Fruit fly (Drosophila melanogaster) whole organism, larva: ENCODE results near the gene CG31103.
A peak's percentile ranks its signal among the peaks of the same experiment; 100 is the strongest.

Experiments used
- noc ChIP-seq: fragments of 200-800 bp; sonication (Bioruptor generic); optimal IDR thresholded peaks from 3 replicates; lab custom pipeline; 2019; ENCODE audit warnings: missing biosample characterization, mild to moderate bottlenecking, missing genetic modification characterization, moderate library complexity

Gene CG31103

DNA sequence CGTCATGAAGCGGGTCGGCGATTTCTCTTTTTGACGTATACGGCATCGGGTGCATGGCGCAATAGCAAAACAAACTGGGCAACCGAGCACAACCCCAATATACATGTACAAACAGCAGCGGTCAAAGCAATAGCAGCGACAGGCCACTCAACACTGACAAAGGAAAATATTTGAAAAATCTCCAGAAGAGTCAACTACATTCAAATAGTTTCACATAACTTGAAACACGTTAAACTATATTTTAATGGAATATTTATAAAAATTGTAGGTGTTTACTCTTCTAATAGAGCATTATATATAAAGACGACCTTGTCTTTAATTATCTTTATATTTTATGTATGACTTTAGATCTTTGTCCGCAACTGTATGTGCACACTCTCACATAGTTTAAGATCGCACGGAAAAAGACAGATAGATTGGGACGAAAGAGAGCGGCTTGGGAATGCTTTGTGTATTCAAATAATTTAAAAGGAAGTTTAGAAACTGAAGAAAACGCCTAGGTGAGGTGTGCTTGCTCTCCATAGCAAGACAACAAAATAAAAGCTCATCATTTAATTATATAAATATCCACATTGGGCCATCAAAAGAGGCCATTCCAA is 11.6 kb upstream of the CG31103 start:
- peak; percentile 74 for TF ChIP-seq noc

DNA sequence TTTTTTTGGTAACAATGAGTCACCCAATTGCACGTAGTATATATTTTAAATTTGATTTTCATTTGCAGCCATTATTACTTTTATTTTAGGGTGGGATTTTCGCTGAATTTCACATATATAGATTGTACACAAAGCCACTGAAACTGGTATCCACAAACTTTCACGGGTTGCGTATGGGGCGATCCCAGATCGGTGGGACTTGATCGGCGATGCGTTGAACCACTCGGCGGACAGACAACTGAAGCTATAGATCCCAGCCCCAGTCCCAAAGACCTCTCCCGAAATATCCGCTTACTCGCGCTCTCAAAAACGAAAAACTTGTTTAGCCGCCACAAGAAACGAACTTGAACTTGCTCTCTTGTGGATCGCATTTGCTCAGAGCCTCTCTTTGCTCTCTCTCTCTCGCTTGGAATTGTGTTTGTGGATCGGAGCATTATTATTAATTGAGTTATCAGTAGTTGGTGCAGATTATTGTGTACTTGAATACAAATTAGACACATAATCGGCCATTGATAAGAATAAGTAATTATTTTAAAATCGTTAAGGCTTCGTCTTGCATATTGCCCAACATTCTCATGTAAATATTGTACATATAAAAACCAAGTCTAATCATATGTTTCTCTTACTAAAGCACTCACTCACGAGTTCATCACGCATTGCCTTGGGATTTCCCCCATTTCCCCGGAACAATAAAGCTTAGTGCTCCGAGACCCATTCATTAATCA is 10.9 kb upstream of the CG31103 start, which contains the start of gene Cad96Ca:
Cad96Ca (minus strand) TSS at position 242 of the 725 bp plus-strand sequence.
- TF ChIP-seq noc = no peak

- no peak for TF ChIP-seq noc
Observed at dm6 chr3R:25208767-25209075, 10.4 kb upstream of the CG31103 start.

DNA sequence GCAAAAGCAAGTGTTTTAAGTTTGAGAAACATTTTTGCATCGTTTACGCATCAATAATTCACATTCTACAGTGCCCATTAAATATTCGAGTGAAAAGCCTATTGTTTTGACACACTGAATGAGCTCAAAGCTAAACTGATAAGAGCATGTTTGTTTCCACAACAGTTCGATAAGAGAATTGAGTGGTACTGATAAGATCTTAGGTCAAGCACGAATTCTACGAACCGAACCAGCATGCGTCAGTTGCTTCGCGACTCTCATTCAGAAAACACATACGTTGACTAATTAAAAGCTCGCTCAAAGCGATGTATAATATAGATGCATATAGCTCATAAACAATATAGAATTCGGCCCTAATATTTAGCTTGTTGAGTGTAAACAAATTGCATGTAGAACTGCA is 9.9 kb upstream of the CG31103 start:
- no peak for TF ChIP-seq noc

DNA sequence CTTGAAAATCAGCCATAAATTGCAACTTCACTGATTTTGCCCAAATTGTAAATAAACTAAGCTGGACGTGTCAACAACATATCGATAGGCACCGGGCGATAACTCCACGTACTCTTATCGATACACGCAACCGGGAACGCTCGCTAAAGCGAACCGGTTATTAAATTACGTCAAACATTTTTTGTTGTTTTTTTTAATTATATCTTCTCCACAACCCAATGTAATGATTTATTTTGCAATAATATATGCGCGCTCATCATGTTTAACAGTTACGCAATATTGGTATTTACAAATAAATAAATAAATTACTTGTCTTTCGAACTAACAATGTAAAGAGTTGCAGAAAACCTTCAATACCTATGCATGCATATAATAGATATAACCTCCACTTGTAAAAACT is 4.0 kb upstream of the CG31103 start, which contains the start of gene Saysd1:
Saysd1 (minus strand) TSS at position 66 of the 400 bp plus-strand sequence.
- peak; percentile 64 for TF ChIP-seq noc

DNA sequence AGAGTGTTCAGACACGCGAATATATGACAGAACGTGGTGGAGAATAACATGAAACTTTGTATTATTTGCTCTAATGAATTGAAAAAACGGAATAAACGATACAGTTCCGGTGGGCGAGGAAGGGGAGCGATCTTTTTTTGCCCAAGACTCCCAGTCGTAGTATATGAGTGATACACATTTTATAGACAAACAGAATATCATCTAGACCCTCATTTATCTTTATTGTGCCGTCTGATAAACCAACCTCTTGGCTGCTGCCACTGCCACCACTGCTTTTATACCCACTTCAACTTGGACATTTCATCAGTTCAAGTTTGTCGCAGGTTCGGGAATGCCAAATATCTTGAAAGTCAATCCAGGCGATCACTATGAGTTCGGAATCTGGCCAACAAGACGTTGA is 3.1 kb upstream of the CG31103 start, which contains the start of gene CG31106:
CG31106 (plus strand) TSS at position 301 of the 400 bp plus-strand sequence.
- TF ChIP-seq noc = no peak

DNA sequence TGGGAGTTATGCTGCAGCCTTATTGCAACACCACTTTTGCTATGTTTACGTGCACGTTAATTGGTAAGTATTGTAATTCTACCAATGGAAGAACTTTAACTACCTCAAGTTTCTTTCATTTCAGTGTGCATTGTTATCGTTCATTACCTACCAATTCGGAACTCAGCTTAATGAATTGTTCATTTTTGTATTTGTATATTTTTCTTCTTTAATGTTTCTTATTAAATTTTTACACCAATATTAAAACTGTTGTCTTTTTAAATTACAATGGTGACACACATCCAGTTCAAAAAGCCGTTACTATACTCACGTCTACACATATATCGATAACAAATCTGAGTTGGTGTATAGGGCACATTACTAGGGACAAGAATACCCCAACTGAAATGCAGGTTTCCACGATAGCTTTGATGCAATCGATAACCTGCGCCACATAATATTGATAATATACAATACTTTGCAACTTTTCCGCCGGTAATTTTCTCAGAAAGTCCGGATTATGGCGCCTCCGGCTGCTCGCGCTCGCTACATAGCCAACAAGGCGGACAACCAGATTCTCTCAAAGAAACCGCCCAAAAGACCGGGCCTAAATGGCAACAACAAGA is 2.2 kb downstream of the CG31103 start, which contains the start of gene Alg9:
Alg9 (plus strand) TSS at position 387 of the 605 bp plus-strand sequence.
- TF ChIP-seq noc = no peak

- no peak for TF ChIP-seq noc
Observed at dm6 chr3R:25225483-25225882, 6.4 kb downstream of the CG31103 start.

DNA sequence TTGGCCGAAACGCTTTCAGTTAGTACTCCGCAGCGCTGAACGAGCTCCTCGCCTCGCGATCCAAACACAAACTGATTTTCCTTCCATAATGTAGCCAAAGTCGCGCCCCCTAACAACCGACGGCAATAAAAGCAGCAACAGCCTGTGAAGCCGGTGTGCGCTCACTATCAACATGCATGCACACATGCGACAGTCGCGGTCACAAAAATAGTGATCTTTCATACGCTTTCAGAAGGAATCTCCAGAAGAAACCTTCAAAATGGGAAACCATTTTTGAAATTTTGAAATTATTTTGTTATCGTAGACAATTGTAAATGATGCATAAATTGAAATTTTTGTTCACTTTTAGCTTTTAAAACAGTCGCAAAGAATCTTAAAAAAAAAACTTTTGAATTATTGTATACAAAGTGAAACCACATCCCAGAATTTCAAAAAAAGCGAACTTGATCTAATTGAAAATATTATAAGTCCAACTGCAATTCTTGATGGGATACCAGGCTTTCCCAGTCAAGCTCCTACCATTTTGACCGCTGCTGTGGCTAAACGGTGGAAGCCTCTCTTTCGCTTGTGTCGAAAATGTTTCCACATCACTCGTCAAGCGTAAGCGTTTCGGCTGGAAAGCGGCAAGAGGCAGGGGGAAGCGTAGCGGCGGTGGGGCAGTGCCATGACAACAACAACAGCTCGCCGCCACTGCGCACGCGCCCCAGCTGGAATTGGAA is 13.3 kb downstream of the CG31103 start, which contains the start of gene Cad96Cb:
Cad96Cb (minus strand) TSS at position 51 of the 719 bp plus-strand sequence.
- no peak for TF ChIP-seq noc

DNA sequence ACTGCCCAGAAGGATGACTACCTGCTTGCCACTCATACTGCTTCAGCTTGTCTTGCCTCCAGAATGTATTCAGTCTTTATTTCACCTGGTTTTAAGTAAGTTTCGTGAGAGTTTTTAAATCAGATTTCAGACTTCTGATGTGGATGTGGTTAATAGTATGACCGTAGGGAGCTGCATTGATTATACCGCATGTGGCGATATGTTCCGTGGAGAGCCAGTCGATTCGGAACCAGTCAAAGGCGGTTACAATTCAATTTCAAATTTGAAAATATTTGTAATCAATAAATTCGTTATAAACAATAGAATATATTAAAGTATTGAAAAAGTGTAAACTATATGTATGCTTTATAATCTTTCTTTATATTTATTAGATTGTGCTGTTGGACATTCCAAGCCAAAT is 16.2 kb downstream of the CG31103 start, which contains the start of gene Sil1:
Sil1 (minus strand) TSS at position 168 of the 400 bp plus-strand sequence.
- no peak for TF ChIP-seq noc

DNA sequence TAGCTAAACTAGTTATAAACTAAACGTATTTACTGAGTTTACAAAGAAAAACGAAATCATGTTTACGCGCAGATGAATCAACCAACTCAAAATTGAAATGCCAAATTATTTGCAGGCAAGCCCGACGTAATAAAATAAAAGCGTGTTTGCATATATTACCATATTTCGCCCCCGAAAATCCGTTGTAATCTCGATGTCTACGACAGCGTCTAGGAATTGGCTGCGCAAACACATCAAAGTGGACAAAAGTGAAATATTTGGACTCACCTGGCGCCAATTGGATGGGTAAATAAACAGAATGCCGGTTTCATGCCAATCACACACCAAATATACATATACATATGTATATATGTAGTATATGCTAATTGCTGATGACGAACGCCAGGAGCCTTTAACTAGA is 17.0 kb downstream of the CG31103 start:
- no peak for TF ChIP-seq noc

DNA sequence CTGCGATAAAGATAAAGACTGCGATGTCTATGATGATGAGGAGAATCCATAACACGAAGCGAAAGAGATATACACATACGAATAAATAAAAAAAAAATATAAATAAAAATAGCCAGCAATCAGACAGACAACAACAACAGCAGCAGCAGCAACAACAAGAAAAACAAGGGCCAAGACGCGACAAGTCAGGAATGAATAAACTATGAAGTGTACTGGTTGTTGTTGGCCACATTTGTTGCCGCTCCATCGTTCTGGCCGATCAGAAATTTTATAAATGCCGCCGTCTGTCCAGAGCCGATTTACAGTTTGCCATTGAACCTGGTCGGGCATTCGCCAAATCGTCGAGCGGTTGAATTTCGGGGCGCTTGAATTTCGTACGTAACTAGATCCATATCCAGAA is 18.2 kb downstream of the CG31103 start, which contains the start of gene Jhbp7:
Jhbp7 (plus strand) TSS at position 301 of the 400 bp plus-strand sequence.
- no peak for TF ChIP-seq noc

- no peak for TF ChIP-seq noc
Observed at dm6 chr3R:25238771-25239700, 19.9 kb downstream of the CG31103 start.

DNA sequence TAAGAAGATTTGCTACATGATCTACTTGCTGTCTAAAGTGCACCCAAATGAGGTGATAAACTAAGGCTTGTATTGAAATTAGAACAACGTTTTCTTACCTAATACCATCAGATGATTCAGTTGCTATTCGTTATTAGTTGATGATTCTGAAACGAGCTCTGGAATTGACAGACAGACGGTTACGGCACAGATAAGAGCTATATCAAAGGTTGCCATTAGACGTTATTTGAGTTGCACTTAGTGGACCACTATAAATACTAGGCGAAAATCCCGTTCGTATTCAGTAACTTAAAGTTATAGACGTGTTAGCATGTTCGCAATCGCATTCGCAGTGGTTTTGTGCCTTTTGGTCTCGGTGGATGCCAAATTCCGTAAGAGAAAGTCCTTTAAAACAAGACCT is 20.8 kb downstream of the CG31103 start, which contains the start of gene to:
to (plus strand) TSS at position 301 of the 400 bp plus-strand sequence.
- TF ChIP-seq noc = no peak

DNA sequence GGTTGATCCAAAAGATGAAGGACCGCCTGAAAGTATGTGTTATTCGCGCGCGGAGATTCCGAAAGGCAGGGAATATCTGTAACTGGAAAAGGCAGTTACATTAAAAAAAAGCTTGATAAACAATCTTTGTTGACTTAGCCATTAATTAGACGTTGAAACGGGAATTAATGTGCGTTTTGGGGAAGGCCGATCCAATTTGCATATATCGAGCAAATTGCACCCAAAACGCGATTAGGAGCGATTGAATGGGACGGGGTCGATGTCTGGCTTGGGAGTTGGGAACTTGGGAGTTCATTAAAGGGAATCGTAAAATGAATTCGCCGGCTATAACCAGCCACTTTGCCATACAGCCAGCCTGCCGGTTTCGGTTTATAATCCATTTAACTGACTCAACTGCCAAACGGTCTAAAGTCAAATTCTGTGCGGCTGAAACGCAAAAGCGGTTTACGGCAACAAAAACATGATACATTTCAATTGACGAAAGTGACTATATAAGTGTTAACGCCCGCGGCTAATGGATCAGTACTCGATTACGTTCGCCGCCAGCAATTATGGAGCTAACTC is 22.5 kb downstream of the CG31103 start, which contains the start of gene CG11854:
CG11854 (plus strand) TSS at position 514 of the 564 bp plus-strand sequence.
- TF ChIP-seq noc = no peak
